Worm (Caenorhabditis elegans): Measurements from ENCODE around the gene F53A2.1.

DNA sequence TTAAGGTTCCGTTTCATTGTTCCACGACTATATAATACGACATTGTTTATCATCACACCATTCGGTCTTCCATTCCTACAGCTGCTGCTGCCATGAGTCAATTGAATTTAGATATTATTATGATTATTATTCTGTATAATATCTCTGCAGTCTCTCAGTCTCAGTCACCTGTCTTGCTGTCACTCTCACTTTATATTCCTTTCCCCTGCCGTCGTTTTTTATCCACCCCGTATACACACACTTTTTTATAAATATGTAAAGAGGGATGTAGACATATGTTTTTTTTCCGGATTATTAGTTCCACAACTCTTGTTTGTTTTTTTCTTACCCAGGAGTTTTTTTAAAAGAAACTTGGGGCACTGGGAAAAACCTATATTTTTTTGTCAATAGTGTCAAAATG, 52.4 kb downstream of the F53A2.1 start:
- TF ChIP-seq T26A8.4 (GFP tag; IDR thresholded peaks at IDR 0.05) (no peak), unc-62 (GFP tag; optimal IDR thresholded peaks at IDR 0.05 in 1 of 2) (no peak), unc-62 (tag; optimal IDR thresholded peaks at IDR 0.05) (no peak), madf-5 (GFP tag; IDR thresholded peaks at IDR 0.05) (no peak), fos-1 (tag; optimal IDR thresholded peaks at IDR 0.05) (no peak), skn-1 (tag; optimal IDR thresholded peaks at IDR 0.05) (no peak), madf-9 (GFP tag; conservative IDR thresholded peaks at IDR 0.05) (no peak), arid-1 (GFP tag; conservative IDR thresholded peaks at IDR 0.05) (no peak), mxl-3 (GFP tag; optimal IDR thresholded peaks at IDR 0.05) (no peak), pha-4 (GFP tag; IDR thresholded peaks at IDR 0.05) (no peak), pha-4 (tag; optimal IDR thresholded peaks at IDR 0.05) (no peak), nhr-11 (tag; optimal IDR thresholded peaks at IDR 0.05) (no peak), cey-2 (tag; optimal IDR thresholded peaks at IDR 0.05; ENCODE audit: borderline replicate concordance, insufficient read depth) (no peak), lin-38 (GFP tag; IDR thresholded peaks at IDR 0.05) (no peak), fkh-10 (GFP tag; optimal IDR thresholded peaks at IDR 0.05) (no peak), sdz-12 (GFP tag; optimal IDR thresholded peaks at IDR 0.05) (no peak)

Measured in whole organism, L4 larva.